Fruit fly (Drosophila melanogaster): Measurements from ENCODE around the gene JMJD6.

dm6 chr3R:22351396-22351795 is 10.8 kb downstream of the JMJD6 start, which contains the start of gene rdhB:
- TF ChIP-seq CG7745 (tag; optimal IDR thresholded peaks at IDR 0.05) (no peak), crp (GFP tag; optimal IDR thresholded peaks at IDR 0.05) (no peak), CG6689 (GFP tag; IDR thresholded peaks at IDR 0.05) (no peak), CG34376 (GFP tag; optimal IDR thresholded peaks at IDR 0.05) (no peak), CG14014 (GFP tag; IDR thresholded peaks at IDR 0.05) (no peak), CG13287 (GFP tag; IDR thresholded peaks at IDR 0.05; ENCODE audit: partially characterized antibody) (no peak), CG4404 (GFP tag; IDR thresholded peaks at IDR 0.05) (no peak), CG30020 (tag; optimal IDR thresholded peaks at IDR 0.05) (no peak)

Data from whole organism, embryonic.